Worm (Caenorhabditis elegans) whole organism, mixed stage, embryonic: Measurements from ENCODE around the gene Y51A2B.2.

Experiments used
- lin-13 ChIP-seq: fragments of 150-350 bp; optimal IDR thresholded peaks from 2 replicates; lab custom pipeline; 2014; ENCODE audit warnings: missing biosample characterization, missing genetic modification characterization
- nhr-12 ChIP-seq: fragments of 150-350 bp; optimal IDR thresholded peaks from 2 replicates; lab custom pipeline; 2014; ENCODE audit warnings: missing biosample characterization, missing genetic modification characterization
- nhr-237 ChIP-seq: fragments of 150-350 bp; optimal IDR thresholded peaks from 2 replicates; lab custom pipeline; 2014; ENCODE audit warnings: missing biosample characterization, missing genetic modification characterization
- unc-39 ChIP-seq: fragments of 150-350 bp; optimal IDR thresholded peaks from 2 replicates; lab custom pipeline; 2014; ENCODE audit warnings: missing biosample characterization, missing genetic modification characterization
- unc-62 ChIP-seq: fragments of 150-350 bp; optimal IDR thresholded peaks from 2 replicates; lab custom pipeline; 2014; ENCODE audit warnings: missing biosample characterization, missing genetic modification reagents, missing genetic modification characterization
- ztf-11 ChIP-seq: fragments of 150-350 bp; optimal IDR thresholded peaks from 2 replicates; lab custom pipeline; 2014; ENCODE audit warnings: missing biosample characterization, missing genetic modification characterization

DNA sequence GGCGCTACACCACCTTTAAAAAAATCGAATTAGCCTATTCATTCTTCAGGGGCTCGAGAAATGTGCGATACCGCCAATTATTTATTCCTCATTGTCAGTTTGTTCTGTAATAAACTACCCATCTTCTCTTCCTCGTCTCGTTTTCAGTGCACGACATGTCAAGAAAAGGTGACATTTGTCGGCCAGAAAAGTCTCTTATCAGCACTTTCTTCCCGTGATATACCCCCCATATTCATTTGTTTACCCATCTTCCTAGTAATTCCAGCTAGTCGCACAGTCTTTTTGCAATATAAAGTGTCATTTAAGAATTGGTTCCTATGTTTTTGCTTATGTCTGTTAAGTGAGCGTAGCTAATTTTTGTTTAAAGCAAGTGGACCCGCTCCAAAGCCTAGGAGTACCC is 49.8 kb upstream of the Y51A2B.2 start:
- no peak for TF ChIP-seq unc-39 (tag; lab: Kevin White, UChicago)
- no peak for TF ChIP-seq unc-62 (GFP tag; lab: Kevin White, UChicago)
- TF ChIP-seq lin-13 = no peak
- TF ChIP-seq ztf-11 (tag; lab: Kevin White, UChicago) = no peak
- no peak for TF ChIP-seq nhr-237 (tag; lab: Kevin White, UChicago)
- no peak for TF ChIP-seq nhr-12 (tag; lab: Kevin White, UChicago)
